Worm (Caenorhabditis elegans): Measurements from ENCODE around the gene Y5H2A.4.

ce11 chrV:2259750-2260149, 14.4 kb downstream of the Y5H2A.4 start, which contains the start of gene nhr-182:
- no peak for TF ChIP-seq nhr-237 (tag; optimal IDR thresholded peaks at IDR 0.05)
- no peak for TF ChIP-seq aly-2 (tag; optimal IDR thresholded peaks at IDR 0.05)
- TF ChIP-seq sea-2 (GFP tag; optimal IDR thresholded peaks at IDR 0.05) = no peak
- no peak for TF ChIP-seq lin-15B (tag; optimal IDR thresholded peaks at IDR 0.05)
